Worm (Caenorhabditis elegans) whole organism, mixed stage, embryonic: ENCODE measurements around the gene cyp-43A1.

Source experiments
- M03D4.4 ChIP-seq: sonication (generic microtip); optimal IDR thresholded peaks from 2 replicates; lab custom pipeline; 2017; ENCODE audit warnings: mild to moderate bottlenecking, missing genetic modification characterization, missing compliant biosample characterization
- bed-3 ChIP-seq: fragments of 200-800 bp; sonication (Bioruptor generic); optimal IDR thresholded peaks from 3 replicates; lab custom pipeline; 2018; ENCODE audit warnings: mild to moderate bottlenecking, missing genetic modification characterization, moderate library complexity, missing compliant biosample characterization
- blmp-1 ChIP-seq: fragments of 150-350 bp; optimal IDR thresholded peaks from 2 replicates; lab custom pipeline; 2014; ENCODE audit warnings: missing biosample characterization, missing genetic modification characterization
- ceh-39 ChIP-seq: fragments of 150-350 bp; optimal IDR thresholded peaks from 2 replicates; lab custom pipeline; 2014; ENCODE audit warnings: missing biosample characterization, missing genetic modification characterization
- ceh-43 ChIP-seq: fragments of 200-800 bp; sonication (Bioruptor generic); optimal IDR thresholded peaks from 2 replicates; lab custom pipeline; 2018; ENCODE audit warnings: mild to moderate bottlenecking, missing genetic modification characterization, moderate library complexity, missing compliant biosample characterization
- ceh-83 ChIP-seq: fragments of 200-800 bp; sonication (Bioruptor generic); optimal IDR thresholded peaks from 2 replicates; lab custom pipeline; 2018; ENCODE audit warnings: mild to moderate bottlenecking, missing genetic modification characterization, missing compliant biosample characterization
- ces-1 ChIP-seq: fragments of 150-350 bp; optimal IDR thresholded peaks from 2 replicates; lab custom pipeline; 2014; ENCODE audit warnings: missing biosample characterization, missing genetic modification reagents, missing genetic modification characterization
- cnd-1 ChIP-seq: fragments of 200-800 bp; sonication (Bioruptor generic); optimal IDR thresholded peaks from 2 replicates; lab custom pipeline; 2018; ENCODE audit warnings: mild to moderate bottlenecking, missing genetic modification characterization, missing compliant biosample characterization
- drap-1 ChIP-seq: fragments of 200-800 bp; sonication (Bioruptor generic); optimal IDR thresholded peaks from 3 replicates; lab custom pipeline; 2018; ENCODE audit warnings: mild to moderate bottlenecking, missing genetic modification characterization, missing compliant biosample characterization
- elt-1 ChIP-seq: sonication (generic microtip); optimal IDR thresholded peaks from 2 replicates; lab custom pipeline; 2017; ENCODE audit warnings: missing genetic modification characterization, mild to moderate bottlenecking, missing compliant biosample characterization, antibody characterized with exemption, moderate library complexity, borderline replicate concordance; ENCODE audit not compliant: insufficient read depth
- elt-3 ChIP-seq: fragments of 150-350 bp; optimal IDR thresholded peaks from 2 replicates; lab custom pipeline; 2014; ENCODE audit warnings: missing biosample characterization, missing genetic modification characterization
- flh-1 ChIP-seq: fragments of 200-800 bp; sonication (Bioruptor generic); optimal IDR thresholded peaks from 2 replicates; lab custom pipeline; 2018; ENCODE audit warnings: mild to moderate bottlenecking, missing genetic modification characterization, moderate library complexity, missing compliant biosample characterization
- ham-2 ChIP-seq: fragments of 200-800 bp; sonication (Bioruptor generic); optimal IDR thresholded peaks from 2 replicates; lab custom pipeline; 2018; ENCODE audit warnings: mild to moderate bottlenecking, missing genetic modification characterization, missing compliant biosample characterization
- lin-13 ChIP-seq: fragments of 150-350 bp; optimal IDR thresholded peaks from 2 replicates; lab custom pipeline; 2014; ENCODE audit warnings: missing biosample characterization, missing genetic modification characterization
- lin-32 ChIP-seq: fragments of 200-800 bp; sonication (Bioruptor generic); optimal IDR thresholded peaks from 2 replicates; lab custom pipeline; 2018; ENCODE audit warnings: mild to moderate bottlenecking, missing genetic modification characterization, missing compliant biosample characterization
- lsy-2 ChIP-seq: fragments of 150-350 bp; optimal IDR thresholded peaks from 2 replicates; lab custom pipeline; 2014; ENCODE audit warnings: missing biosample characterization, missing genetic modification characterization
- mep-1 ChIP-seq: fragments of 150-350 bp; optimal IDR thresholded peaks from 2 replicates; lab custom pipeline; 2017; ENCODE audit warnings: missing biosample characterization, missing genetic modification reagents, missing genetic modification characterization, inconsistent platforms
- mls-2 ChIP-seq: sonication (generic microtip); optimal IDR thresholded peaks from 2 replicates; lab custom pipeline; 2016; ENCODE audit warnings: mild to moderate bottlenecking, missing genetic modification characterization, moderate library complexity, missing compliant biosample characterization
- nhr-2 ChIP-seq: fragments of 150-350 bp; optimal IDR thresholded peaks from 2 replicates; lab custom pipeline; 2014; ENCODE audit warnings: missing biosample characterization, missing genetic modification characterization
- nhr-237 ChIP-seq: fragments of 150-350 bp; optimal IDR thresholded peaks from 2 replicates; lab custom pipeline; 2014; ENCODE audit warnings: missing biosample characterization, missing genetic modification characterization
- nhr-76 ChIP-seq: sonication (generic microtip); optimal IDR thresholded peaks from 2 replicates; lab custom pipeline; 2017; ENCODE audit warnings: missing biosample characterization, missing genetic modification characterization
- pha-4 ChIP-seq: fragments of 150-350 bp; optimal IDR thresholded peaks from 2 replicates; lab custom pipeline; 2018; ENCODE audit warnings: missing biosample characterization, missing genetic modification reagents, missing genetic modification characterization
- snpc-4 ChIP-seq: fragments of 150-350 bp; optimal IDR thresholded peaks from 2 replicates; lab custom pipeline; 2014; ENCODE audit warnings: missing biosample characterization, missing genetic modification characterization
- sptf-1 ChIP-seq: sonication (generic microtip); optimal IDR thresholded peaks from 2 replicates; lab custom pipeline; 2017; ENCODE audit warnings: mild to moderate bottlenecking, missing genetic modification characterization, moderate library complexity, missing compliant biosample characterization
- tbx-8 ChIP-seq: fragments of 200-800 bp; sonication (Bioruptor generic); optimal IDR thresholded peaks from 2 replicates; lab custom pipeline; 2018; ENCODE audit warnings: mild to moderate bottlenecking, missing genetic modification characterization, moderate library complexity, missing compliant biosample characterization
- unc-39 ChIP-seq: fragments of 150-350 bp; optimal IDR thresholded peaks from 2 replicates; lab custom pipeline; 2014; ENCODE audit warnings: missing biosample characterization, missing genetic modification characterization
- zip-8 ChIP-seq: fragments of 150-350 bp; optimal IDR thresholded peaks from 2 replicates; lab custom pipeline; 2014; ENCODE audit warnings: missing biosample characterization, missing genetic modification characterization
- ztf-11 ChIP-seq: fragments of 150-350 bp; optimal IDR thresholded peaks from 2 replicates; lab custom pipeline; 2014; ENCODE audit warnings: missing biosample characterization, missing genetic modification characterization

The cyp-43A1 gene

ce11 chrX:5713479-5713878 lies 843 bp upstream of the cyp-43A1 start:
- TF ChIP-seq ham-2 (GFP tag; lab: Kevin White, UChicago) (no peak), tbx-8 (GFP tag; lab: Kevin White, UChicago) (no peak), mep-1 (tag; lab: Kevin White, UChicago) (no peak), snpc-4 (no peak), ceh-39 (no peak), ces-1 (GFP tag; lab: Kevin White, UChicago) (no peak), nhr-2 (tag; lab: Kevin White, UChicago) (no peak), blmp-1 (tag; lab: Kevin White, UChicago) (no peak), M03D4.4 (tag; lab: Kevin White, UChicago) (no peak), nhr-76 (tag; lab: Kevin White, UChicago) (no peak), lsy-2 (no peak), ztf-11 (tag; lab: Kevin White, UChicago) (no peak), mls-2 (tag; lab: Kevin White, UChicago) (no peak), bed-3 (GFP tag; lab: Kevin White, UChicago) (no peak), zip-8 (no peak), unc-39 (no peak)
- TF ChIP-seq, all 35 proteins: peak for 0

ce11 chrX:5715369-5715768 lies 1.0 kb downstream of the cyp-43A1 start:
- TF ChIP-seq ham-2 (GFP tag; lab: Kevin White, UChicago) = no peak
- no peak for TF ChIP-seq lsy-2
- TF ChIP-seq pha-4 (tag; lab: Kevin White, UChicago) = no peak
- TF ChIP-seq snpc-4 = no peak
- no peak for TF ChIP-seq sptf-1 (tag; lab: Kevin White, UChicago)
- no peak for TF ChIP-seq elt-1 (tag; lab: Kevin White, UChicago)
- no peak for TF ChIP-seq nhr-2 (tag; lab: Kevin White, UChicago)
- no peak for TF ChIP-seq bed-3 (GFP tag; lab: Kevin White, UChicago)
- TF ChIP-seq flh-1 (GFP tag; lab: Kevin White, UChicago) = no peak
- TF ChIP-seq zip-8 = no peak
- TF ChIP-seq mep-1 (tag; lab: Kevin White, UChicago) = no peak
- no peak for TF ChIP-seq nhr-76 (tag; lab: Kevin White, UChicago)

ce11 chrX:5715831-5716364 lies 1.6 kb downstream of the cyp-43A1 start:
- TF ChIP-seq cnd-1 (tag; lab: Kevin White, UChicago) (no peak), tbx-8 (GFP tag; lab: Kevin White, UChicago) (no peak), nhr-76 (tag; lab: Kevin White, UChicago) (no peak), drap-1 (GFP tag; lab: Kevin White, UChicago) (no peak), lin-32 (GFP tag; lab: Kevin White, UChicago) (no peak), lin-13 (tag; lab: Kevin White, UChicago) (no peak), nhr-237 (no peak)

- TF ChIP-seq cnd-1 (tag; lab: Kevin White, UChicago) (no peak), ceh-83 (GFP tag; lab: Kevin White, UChicago) (no peak), mep-1 (tag; lab: Kevin White, UChicago) (no peak), unc-39 (no peak), elt-3 (tag; lab: Kevin White, UChicago) (no peak), elt-1 (tag; lab: Kevin White, UChicago) (no peak), ztf-11 (tag; lab: Kevin White, UChicago) (no peak), bed-3 (GFP tag; lab: Kevin White, UChicago) (no peak), M03D4.4 (tag; lab: Kevin White, UChicago) (no peak), drap-1 (GFP tag; lab: Kevin White, UChicago) (no peak), ces-1 (GFP tag; lab: Kevin White, UChicago) (no peak)
- TF ChIP-seq, all 35 proteins: peak for 0
These were observed 5.8 kb downstream of the cyp-43A1 start, which contains the start of gene C41G11.1 for ce11 chrX:5720124-5720523. Gene C41G11.1, minus strand, starts transcription at chrX:5720224.

- TF ChIP-seq mep-1 (tag; lab: Kevin White, UChicago) = no peak
- TF ChIP-seq nhr-2 (tag; lab: Kevin White, UChicago) = no peak
- TF ChIP-seq, all 35 proteins: peak for 0
These were observed 6.6 kb downstream of the cyp-43A1 start for ce11 chrX:5720929-5721328.

- peak; percentile 95 for TF ChIP-seq ces-1 (GFP tag; lab: Kevin White, UChicago)
- no peak for TF ChIP-seq blmp-1 (tag; lab: Kevin White, UChicago)
- no peak for TF ChIP-seq bed-3 (GFP tag; lab: Kevin White, UChicago)
- no peak for TF ChIP-seq ceh-43 (GFP tag; lab: Kevin White, UChicago)
- TF ChIP-seq tbx-8 (GFP tag; lab: Kevin White, UChicago) = no peak
- TF ChIP-seq, all 35 proteins: peak for 1
These were observed 9.4 kb downstream of the cyp-43A1 start for ce11 chrX:5723758-5724157.
